Worm (Caenorhabditis elegans): Measurements from ENCODE around the gene nhr-216.

- TF ChIP-seq nhr-28 (tag; optimal IDR thresholded peaks at IDR 0.05) (no peak), ama-1 (optimal IDR thresholded peaks at IDR 0.05) (no peak), ztf-11 (tag; optimal IDR thresholded peaks at IDR 0.05) (no peak), nhr-12 (tag; optimal IDR thresholded peaks at IDR 0.05) (no peak), pqm-1 (tag; optimal IDR thresholded peaks at IDR 0.05) (no peak), fkh-10 (GFP tag; optimal IDR thresholded peaks at IDR 0.05) (no peak), snpc-4 (tag; optimal IDR thresholded peaks at IDR 0.05) (no peak), ceh-82 (tag; optimal IDR thresholded peaks at IDR 0.05) (no peak), unc-62 (GFP tag; optimal IDR thresholded peaks at IDR 0.05) (no peak), fos-1 (tag; optimal IDR thresholded peaks at IDR 0.05) (no peak), lin-15B (tag; optimal IDR thresholded peaks at IDR 0.05) (no peak)
Measured at ce11 chrV:5405053-5405452, 46.4 kb upstream of the nhr-216 start, which contains the start of gene dmsr-7.

Data from whole organism, L3 larva.